Fruit fly (Drosophila melanogaster): ENCODE data around the gene CG5455.

CG5455 gene

DNA sequence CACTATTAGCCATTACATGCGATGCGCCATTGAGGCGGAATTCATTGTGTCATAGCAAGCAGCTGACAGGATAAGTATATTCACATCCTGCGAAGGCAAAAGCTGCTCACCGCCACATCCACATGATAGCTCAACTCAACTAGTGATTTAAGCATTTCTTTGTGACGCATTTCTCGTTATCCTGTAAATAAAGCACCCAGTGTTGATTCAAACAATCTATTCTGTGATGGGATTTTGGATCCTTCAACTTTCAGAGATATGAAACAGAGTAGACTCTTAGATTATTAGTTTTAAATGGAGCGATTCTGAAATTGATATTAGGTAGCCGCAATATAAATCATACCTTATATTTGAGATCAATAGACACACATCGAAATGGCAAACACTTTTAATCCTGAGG lies 12.5 kb upstream of the CG5455 start, which contains the start of gene Hex-t1:
TSS of gene Hex-t1 (plus strand) at position 301 of the 400 bp plus-strand sequence.
- TF ChIP-seq CG17801 (GFP tag; optimal IDR thresholded peaks at IDR 0.05; ENCODE audit: partially characterized antibody) = no peak

DNA sequence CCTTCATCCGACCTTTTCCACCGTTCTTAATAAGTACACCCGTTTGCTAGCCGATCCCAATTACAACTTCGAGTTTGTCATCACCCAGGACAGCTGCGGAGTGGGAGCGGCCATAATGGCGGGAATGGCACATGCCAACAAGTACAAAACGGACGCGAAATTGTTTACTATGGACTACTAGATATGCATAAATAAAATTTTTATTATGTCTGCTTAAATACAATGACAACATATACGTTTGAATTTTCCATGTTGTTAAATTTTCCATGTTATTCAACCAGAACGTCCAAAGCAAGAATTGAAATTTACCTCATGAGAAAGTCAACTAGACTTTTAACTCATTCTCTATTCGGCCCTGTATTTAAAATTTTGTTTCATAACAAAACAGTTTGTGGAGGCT lies 11.0 kb upstream of the CG5455 start, which contains the start of gene Hex-t2:
TSS of gene Hex-t2 (plus strand) at position 301 of the 400 bp plus-strand sequence.
- TF ChIP-seq CG17801 (GFP tag; optimal IDR thresholded peaks at IDR 0.05; ENCODE audit: partially characterized antibody) = no peak

DNA sequence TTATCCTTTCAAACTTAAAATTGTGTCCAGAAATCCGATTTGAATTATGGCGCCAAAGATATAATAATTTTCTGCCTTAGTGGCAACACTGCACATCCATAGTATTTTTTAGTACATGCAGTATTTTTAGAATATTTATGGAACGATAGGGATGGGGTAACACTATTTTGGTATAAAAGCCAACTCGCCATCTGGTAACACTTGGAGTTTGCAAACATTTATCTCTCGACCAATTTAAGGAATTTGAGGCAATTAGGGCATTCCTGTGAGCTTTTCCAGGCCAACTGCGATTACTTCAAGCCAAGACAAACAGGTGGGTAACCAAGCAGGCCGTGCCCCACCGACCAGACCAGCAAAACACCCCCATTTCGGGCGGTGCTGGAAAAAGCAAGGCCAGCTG lies 9.0 kb upstream of the CG5455 start, which contains the start of gene CG5447:
TSS of gene CG5447 (plus strand) at position 190 of the 400 bp plus-strand sequence.
- TF ChIP-seq CG17801 (GFP tag; optimal IDR thresholded peaks at IDR 0.05; ENCODE audit: partially characterized antibody) = no peak

DNA sequence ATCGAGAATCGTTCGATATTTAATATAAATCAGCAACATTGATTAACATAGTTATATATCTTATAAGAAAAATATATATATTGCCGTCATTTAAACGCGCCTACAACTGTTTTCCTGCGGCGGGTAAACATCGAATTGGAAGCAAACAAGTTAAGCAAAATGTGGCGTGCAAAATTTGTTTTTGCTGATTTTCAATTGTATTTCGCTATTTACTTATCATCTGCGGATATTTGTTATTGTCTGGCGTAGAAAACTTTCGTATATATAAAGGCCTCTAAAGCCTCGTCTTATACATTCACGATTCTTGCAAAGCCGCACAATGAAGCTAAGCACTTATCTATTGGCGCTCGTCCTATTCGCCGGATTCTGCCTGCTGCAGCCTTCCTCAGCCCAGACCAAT lies 6.8 kb upstream of the CG5455 start, which contains the start of gene CG43117:
TSS of gene CG43117 (plus strand) at position 301 of the 400 bp plus-strand sequence.
- TF ChIP-seq CG17801 (GFP tag; optimal IDR thresholded peaks at IDR 0.05; ENCODE audit: partially characterized antibody) = no peak

DNA sequence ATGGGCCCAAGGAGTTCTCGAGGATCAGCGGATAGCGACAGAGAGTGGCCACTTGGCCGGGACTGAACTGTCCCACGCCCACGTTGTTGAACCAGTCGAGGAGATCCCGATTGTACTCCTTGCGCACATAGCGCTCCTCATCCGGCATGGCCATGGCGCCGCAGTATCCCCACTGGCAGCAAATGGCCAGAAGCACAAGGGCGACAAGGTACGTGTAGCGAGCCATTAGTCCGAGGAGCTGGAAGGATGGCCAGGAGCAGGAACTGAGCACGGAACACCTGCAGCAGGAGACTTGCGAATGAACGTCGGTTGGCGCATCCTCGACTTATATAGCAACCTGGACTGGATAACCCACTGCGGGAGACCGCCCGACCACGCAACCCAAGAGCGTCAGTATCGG lies 5.5 kb upstream of the CG5455 start, which contains the start of gene Pdf:
TSS of gene Pdf (minus strand) at position 304 of the 400 bp plus-strand sequence.
- no peak for TF ChIP-seq CG17801 (GFP tag; optimal IDR thresholded peaks at IDR 0.05; ENCODE audit: partially characterized antibody)

DNA sequence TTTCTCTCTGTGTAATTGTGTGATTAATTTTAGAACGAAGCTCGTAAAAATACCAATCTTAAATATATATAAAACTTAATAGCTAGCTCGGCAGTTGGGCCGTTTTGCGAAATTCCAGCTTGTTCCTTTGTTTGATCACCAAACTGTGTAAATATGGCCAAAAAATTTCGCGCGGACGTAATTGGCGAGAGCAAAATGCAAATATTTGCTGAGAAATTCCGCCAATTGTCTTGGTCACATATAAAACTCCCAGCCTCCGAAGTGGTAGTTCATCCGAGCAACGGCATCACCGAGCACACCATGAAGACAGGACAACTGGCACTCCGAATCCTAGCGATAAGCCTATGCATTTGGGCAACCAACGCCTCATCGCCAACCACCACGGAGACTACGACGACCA lies 4.8 kb upstream of the CG5455 start, which contains the start of gene CG14237:
TSS of gene CG14237 (plus strand) at position 301 of the 400 bp plus-strand sequence.
- no peak for TF ChIP-seq CG17801 (GFP tag; optimal IDR thresholded peaks at IDR 0.05; ENCODE audit: partially characterized antibody)

DNA sequence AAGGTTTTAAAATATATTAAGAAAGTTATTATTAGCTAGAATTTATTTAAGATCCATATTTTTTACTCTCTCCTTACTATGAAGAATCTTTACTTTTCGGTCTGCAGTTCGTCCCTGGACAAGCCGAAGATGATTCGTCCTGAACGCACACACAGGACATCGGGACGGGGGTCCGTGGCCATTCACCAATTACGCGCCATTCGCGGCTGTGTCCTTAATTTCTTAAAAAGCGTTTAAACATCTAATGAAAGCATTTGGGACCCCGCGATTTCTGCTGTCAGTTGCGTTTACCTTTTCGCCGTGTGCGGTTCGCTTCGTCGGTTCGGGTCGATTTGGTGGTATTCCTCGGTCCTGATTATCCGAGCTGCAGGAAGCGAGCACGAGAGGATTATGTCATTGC lies 3.4 kb upstream of the CG5455 start, which contains the start of gene CG14238:
TSS of gene CG14238 (plus strand) at position 301 of the 400 bp plus-strand sequence.
- TF ChIP-seq CG17801 (GFP tag; optimal IDR thresholded peaks at IDR 0.05; ENCODE audit: partially characterized antibody) = no peak

DNA sequence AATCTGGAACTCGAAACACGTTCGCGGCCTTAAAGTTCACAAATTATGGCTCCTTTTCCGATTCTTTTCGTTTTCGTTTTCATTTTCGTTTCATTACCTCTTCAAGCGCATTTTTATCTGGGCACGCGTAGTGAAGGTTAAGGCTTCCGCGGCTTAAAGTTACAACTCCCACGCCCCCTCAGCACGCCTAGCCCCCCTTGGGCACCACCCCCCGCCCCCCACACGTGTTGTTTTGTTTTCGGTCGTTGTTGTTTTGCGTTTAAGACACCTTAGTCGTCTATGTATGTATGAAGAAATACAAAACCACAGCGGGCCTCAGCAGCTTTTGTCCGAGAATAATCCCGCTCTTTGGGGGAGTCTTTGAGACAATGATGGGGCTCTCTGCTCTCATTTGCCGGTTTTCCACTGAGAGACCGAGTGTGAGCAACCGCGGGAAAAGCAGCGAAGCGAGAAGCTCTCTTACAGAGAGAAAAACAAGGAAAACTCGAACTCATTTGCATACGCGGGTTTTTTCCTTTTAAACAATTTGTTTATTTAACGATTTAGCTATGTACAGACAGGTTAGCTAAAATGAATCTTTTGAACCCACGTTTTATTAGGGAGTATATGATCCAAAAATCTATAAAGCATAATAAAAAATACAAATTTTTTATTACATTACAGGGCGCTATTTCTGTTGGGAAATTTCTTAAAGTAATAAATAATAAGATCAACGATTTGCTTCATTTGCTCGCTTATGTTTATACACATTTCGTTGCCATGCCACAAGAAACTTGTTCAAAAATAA lies 1.0 kb downstream of the CG5455 start:
- TF ChIP-seq CG17801 (GFP tag; optimal IDR thresholded peaks at IDR 0.05; ENCODE audit: partially characterized antibody) = no peak

DNA sequence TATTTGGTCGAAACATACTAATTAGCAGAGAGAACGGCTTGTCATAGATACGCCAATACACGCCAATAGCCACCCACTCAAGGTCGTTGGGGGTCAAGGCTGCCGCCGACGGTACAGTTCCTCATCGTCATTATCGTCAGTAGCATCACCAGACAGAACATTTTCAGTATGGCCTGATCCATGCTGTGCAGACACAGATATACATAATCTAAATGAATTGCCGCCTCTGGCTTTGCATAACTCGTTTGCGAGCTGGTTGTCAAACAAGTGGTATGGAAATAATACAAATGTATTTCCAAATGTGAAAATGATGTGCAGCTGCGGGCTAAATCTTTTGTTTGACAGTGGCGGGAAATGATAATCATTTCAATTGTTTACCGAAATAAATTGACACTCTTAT lies 1.8 kb downstream of the CG5455 start:
- TF ChIP-seq CG17801 (GFP tag; optimal IDR thresholded peaks at IDR 0.05; ENCODE audit: partially characterized antibody) = no peak

DNA sequence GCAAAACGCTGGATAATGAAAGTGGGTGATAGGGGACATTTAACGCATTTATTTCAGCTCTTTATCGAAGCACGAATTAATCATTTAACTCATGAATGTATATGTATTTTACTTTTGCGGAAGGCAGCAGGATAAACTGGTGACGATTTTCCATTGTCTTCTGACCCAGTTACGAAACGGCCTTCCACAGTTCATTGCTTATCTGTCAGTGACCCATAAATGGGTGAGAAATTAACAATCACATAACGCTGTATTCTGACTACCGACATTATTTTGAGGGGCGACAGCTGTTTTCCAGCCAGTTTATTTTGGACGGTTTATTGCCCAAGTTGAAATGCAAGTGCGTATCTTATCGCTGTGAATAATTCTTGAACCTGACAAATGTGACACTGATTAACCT lies 2.2 kb downstream of the CG5455 start:
- no peak for TF ChIP-seq CG17801 (GFP tag; optimal IDR thresholded peaks at IDR 0.05; ENCODE audit: partially characterized antibody)

DNA sequence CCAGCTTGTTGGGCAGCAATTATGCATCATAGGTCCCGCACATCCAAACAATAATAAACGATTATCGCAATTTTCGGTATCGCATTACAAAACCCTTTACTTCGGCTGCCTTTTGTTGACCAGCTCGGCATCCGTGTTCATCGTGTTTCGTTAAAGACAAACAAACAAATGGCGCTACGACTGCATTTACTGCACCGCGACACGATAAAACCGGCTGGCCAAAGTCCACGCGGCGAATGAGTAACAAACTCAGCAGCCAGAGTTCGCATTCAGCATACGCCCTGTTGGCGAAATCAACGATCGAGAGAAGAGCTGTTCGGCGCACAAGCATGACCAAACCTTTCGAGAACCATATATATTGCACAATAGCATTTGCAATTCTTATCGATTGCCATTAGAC lies 3.0 kb downstream of the CG5455 start:
- TF ChIP-seq CG17801 (GFP tag; optimal IDR thresholded peaks at IDR 0.05; ENCODE audit: partially characterized antibody) = no peak

DNA sequence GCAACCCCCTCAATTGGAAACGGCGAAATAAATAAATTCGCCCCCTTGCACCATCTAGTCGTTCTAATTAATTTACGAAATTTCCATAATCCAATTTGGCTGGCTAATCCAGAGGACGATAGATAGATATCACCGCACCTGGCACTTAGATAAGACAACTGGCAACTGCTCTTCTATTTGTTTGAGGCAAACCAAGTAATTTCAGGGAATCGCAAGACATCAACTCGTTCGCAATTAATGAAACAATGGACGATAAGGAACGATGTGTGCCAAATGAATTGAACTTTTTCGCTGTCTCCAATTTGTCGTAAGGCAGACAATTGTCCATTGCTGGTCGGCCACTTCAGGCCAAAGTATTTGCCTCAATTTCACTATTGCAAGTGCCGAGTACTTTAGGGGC lies 3.8 kb downstream of the CG5455 start:
- no peak for TF ChIP-seq CG17801 (GFP tag; optimal IDR thresholded peaks at IDR 0.05; ENCODE audit: partially characterized antibody)

DNA sequence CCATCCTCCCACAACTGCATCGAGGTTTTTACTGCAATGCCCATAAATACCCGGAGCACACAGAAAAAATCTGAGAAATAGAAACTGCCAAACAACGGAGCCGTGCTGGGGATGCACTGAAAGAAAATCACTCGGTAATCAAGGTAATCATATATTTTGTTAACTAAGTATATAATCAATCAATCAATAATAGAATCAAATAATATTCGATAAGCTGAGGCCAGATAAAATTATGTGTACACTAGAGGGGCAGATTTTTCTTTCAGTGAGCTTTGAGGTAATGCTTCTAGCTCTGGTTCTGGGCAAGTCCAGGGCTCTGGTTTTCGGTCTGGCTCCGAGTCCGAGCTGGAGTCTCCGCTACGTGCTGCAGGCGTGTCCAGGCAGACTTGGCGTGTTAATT lies 16.7 kb downstream of the CG5455 start:
- no peak for TF ChIP-seq CG17801 (GFP tag; optimal IDR thresholded peaks at IDR 0.05; ENCODE audit: partially characterized antibody)

DNA sequence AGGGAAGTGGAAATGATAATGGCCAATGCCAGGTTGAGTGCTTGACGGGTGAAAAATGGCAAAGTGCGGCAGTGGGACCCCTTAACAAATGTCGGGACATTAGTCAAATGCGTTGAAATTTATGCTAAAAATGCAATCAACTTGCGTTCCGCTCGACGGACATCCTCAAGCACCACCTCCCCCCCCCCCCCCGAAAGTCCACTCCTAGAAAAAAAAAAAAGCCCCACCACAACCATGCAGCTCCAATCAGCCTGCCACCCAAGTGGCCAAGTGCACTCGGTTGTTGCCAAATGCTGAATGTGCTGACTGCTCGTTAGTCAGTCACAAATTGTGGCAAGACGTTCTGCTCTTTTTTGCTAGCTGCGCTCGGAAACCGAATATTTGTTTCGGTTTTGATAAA lies 17.3 kb downstream of the CG5455 start:
- no peak for TF ChIP-seq CG17801 (GFP tag; optimal IDR thresholded peaks at IDR 0.05; ENCODE audit: partially characterized antibody)

DNA sequence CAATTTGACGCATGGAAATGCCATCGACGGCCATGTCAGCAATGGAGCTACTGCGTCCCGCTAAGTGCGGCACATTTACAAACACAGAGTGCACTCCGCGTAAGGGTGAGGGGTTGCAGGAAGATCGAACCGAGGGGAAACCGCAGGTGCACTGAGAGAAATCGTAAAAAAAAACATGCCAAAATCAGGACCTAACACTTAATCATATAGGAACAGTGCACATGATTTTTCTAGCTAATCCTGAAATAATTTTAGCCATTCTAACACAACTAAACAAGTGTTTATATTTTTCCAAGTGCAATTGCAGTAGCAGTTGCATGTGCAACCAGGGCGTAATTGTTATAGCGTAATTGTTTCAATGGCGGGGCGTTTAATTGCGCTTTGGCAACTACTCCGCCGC lies 17.9 kb downstream of the CG5455 start:
- TF ChIP-seq CG17801 (GFP tag; optimal IDR thresholded peaks at IDR 0.05; ENCODE audit: partially characterized antibody) = no peak

DNA sequence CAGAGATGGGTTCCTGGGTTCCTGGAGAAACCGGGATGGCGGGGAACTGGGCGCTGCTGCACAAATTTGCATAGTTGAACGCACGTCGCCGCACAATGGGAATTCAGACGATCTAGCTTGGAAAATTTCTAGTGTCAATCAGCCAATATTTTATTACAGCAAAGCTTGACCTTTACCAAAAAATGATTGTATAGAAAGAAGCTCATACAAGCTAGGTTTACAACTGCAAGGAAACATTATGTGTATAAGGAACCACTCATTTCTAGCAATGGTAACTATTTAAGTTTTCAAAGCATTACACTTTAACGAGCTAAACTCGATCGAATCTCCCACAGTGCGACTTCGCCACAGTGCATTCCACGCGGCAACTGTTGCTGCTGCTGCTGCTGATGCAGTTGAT lies 19.0 kb downstream of the CG5455 start:
- no peak for TF ChIP-seq CG17801 (GFP tag; optimal IDR thresholded peaks at IDR 0.05; ENCODE audit: partially characterized antibody)

Measured in ovary, adult (tissue).